Fruit fly (Drosophila melanogaster): ENCODE results near the gene Ir67a.

The Ir67a gene

dm6 chr3L:9549690-9550303 is 6.0 kb upstream of the Ir67a start:
- no peak for TF ChIP-seq insv (optimal IDR thresholded peaks at IDR 0.05)
- no peak for TF ChIP-seq Sin3A (optimal IDR thresholded peaks at IDR 0.05)
- TF ChIP-seq psq (optimal IDR thresholded peaks at IDR 0.05), result no peak
- no peak for TF ChIP-seq ttk (optimal IDR thresholded peaks at IDR 0.05)
- TF ChIP-seq Myc (optimal IDR thresholded peaks at IDR 0.05), result no peak
- TF ChIP-seq h (optimal IDR thresholded peaks at IDR 0.05), result no peak

- TF ChIP-seq Sin3A (optimal IDR thresholded peaks at IDR 0.05), result no peak
- TF ChIP-seq ttk (optimal IDR thresholded peaks at IDR 0.05), result no peak
- TF ChIP-seq Myc (optimal IDR thresholded peaks at IDR 0.05), result no peak
- no peak for TF ChIP-seq psq (optimal IDR thresholded peaks at IDR 0.05)
- TF ChIP-seq h (optimal IDR thresholded peaks at IDR 0.05), result no peak
- no peak for TF ChIP-seq insv (optimal IDR thresholded peaks at IDR 0.05)
These were observed 5.0 kb upstream of the Ir67a start for dm6 chr3L:9548800-9549199.

- TF ChIP-seq psq (optimal IDR thresholded peaks at IDR 0.05), result no peak
- no peak for TF ChIP-seq ttk (optimal IDR thresholded peaks at IDR 0.05)
- TF ChIP-seq Myc (optimal IDR thresholded peaks at IDR 0.05), result no peak
- TF ChIP-seq insv (optimal IDR thresholded peaks at IDR 0.05), result no peak
- no peak for TF ChIP-seq h (optimal IDR thresholded peaks at IDR 0.05)
- no peak for TF ChIP-seq Sin3A (optimal IDR thresholded peaks at IDR 0.05)
These were observed 4.1 kb upstream of the Ir67a start for dm6 chr3L:9547910-9548309.

- no peak for TF ChIP-seq ttk (optimal IDR thresholded peaks at IDR 0.05)
- TF ChIP-seq Myc (optimal IDR thresholded peaks at IDR 0.05), result no peak
- no peak for TF ChIP-seq Sin3A (optimal IDR thresholded peaks at IDR 0.05)
- TF ChIP-seq insv (optimal IDR thresholded peaks at IDR 0.05), result no peak
- TF ChIP-seq psq (optimal IDR thresholded peaks at IDR 0.05), result no peak
- TF ChIP-seq h (optimal IDR thresholded peaks at IDR 0.05), result no peak
These were observed 3.1 kb upstream of the Ir67a start, which contains the start of gene CG42673 for dm6 chr3L:9546875-9547324. Gene CG42673, plus strand, starts transcription at chr3L:9547220.

- TF ChIP-seq insv (optimal IDR thresholded peaks at IDR 0.05), result no peak
- no peak for TF ChIP-seq h (optimal IDR thresholded peaks at IDR 0.05)
- no peak for TF ChIP-seq ttk (optimal IDR thresholded peaks at IDR 0.05)
These were observed 15.0 kb downstream of the Ir67a start, which contains the start of gene Or67a for dm6 chr3L:9528835-9529234. Gene Or67a, plus strand, starts transcription at chr3L:9529067.

dm6 chr3L:9525444-9525843 is 18.4 kb downstream of the Ir67a start, which contains the start of gene CG33700:
Gene CG33700, minus strand, starts transcription at chr3L:9525544.
- no peak for TF ChIP-seq h (optimal IDR thresholded peaks at IDR 0.05)
- no peak for TF ChIP-seq psq (optimal IDR thresholded peaks at IDR 0.05)
- TF ChIP-seq insv (optimal IDR thresholded peaks at IDR 0.05), result no peak
- TF ChIP-seq ttk (optimal IDR thresholded peaks at IDR 0.05), result no peak

dm6 chr3L:9513309-9513708 is 30.5 kb downstream of the Ir67a start, which contains the start of gene CG33702:
Gene CG33702, minus strand, starts transcription at chr3L:9513409.
- TF ChIP-seq Myc (optimal IDR thresholded peaks at IDR 0.05), result no peak
- no peak for TF ChIP-seq psq (optimal IDR thresholded peaks at IDR 0.05)
- TF ChIP-seq ttk (optimal IDR thresholded peaks at IDR 0.05), result no peak
- no peak for TF ChIP-seq Sin3A (optimal IDR thresholded peaks at IDR 0.05)
- no peak for TF ChIP-seq insv (optimal IDR thresholded peaks at IDR 0.05)
- no peak for TF ChIP-seq h (optimal IDR thresholded peaks at IDR 0.05)

dm6 chr3L:9512560-9512959 is 31.2 kb downstream of the Ir67a start, which contains the start of gene CG33703:
Gene CG33703, minus strand, starts transcription at chr3L:9512660.
- TF ChIP-seq insv (optimal IDR thresholded peaks at IDR 0.05) (no peak), Sin3A (optimal IDR thresholded peaks at IDR 0.05) (no peak), ttk (optimal IDR thresholded peaks at IDR 0.05) (no peak), Myc (optimal IDR thresholded peaks at IDR 0.05) (no peak), psq (optimal IDR thresholded peaks at IDR 0.05) (no peak), h (optimal IDR thresholded peaks at IDR 0.05) (no peak)

- TF ChIP-seq ttk (optimal IDR thresholded peaks at IDR 0.05), result no peak
- no peak for TF ChIP-seq Sin3A (optimal IDR thresholded peaks at IDR 0.05)
- no peak for TF ChIP-seq h (optimal IDR thresholded peaks at IDR 0.05)
These were observed 32.2 kb downstream of the Ir67a start, which contains the start of gene RpS9 for dm6 chr3L:9511287-9512256. Gene RpS9, minus strand, starts transcription at chr3L:9511531.

- TF ChIP-seq Myc (optimal IDR thresholded peaks at IDR 0.05), result no peak
- no peak for TF ChIP-seq psq (optimal IDR thresholded peaks at IDR 0.05)
- TF ChIP-seq insv (optimal IDR thresholded peaks at IDR 0.05), result no peak
- no peak for TF ChIP-seq ttk (optimal IDR thresholded peaks at IDR 0.05)
- TF ChIP-seq Sin3A (optimal IDR thresholded peaks at IDR 0.05), result no peak
- no peak for TF ChIP-seq h (optimal IDR thresholded peaks at IDR 0.05)
These were observed 34.6 kb downstream of the Ir67a start, which contains the start of gene CG3408 for dm6 chr3L:9509037-9509830. Gene CG3408, minus strand, starts transcription at chr3L:9509583.

- no peak for TF ChIP-seq Sin3A (optimal IDR thresholded peaks at IDR 0.05)
- no peak for TF ChIP-seq h (optimal IDR thresholded peaks at IDR 0.05)
- no peak for TF ChIP-seq psq (optimal IDR thresholded peaks at IDR 0.05)
- TF ChIP-seq Myc (optimal IDR thresholded peaks at IDR 0.05), result no peak
- no peak for TF ChIP-seq ttk (optimal IDR thresholded peaks at IDR 0.05)
- no peak for TF ChIP-seq insv (optimal IDR thresholded peaks at IDR 0.05)
These were observed 35.2 kb downstream of the Ir67a start for dm6 chr3L:9508653-9509036.

All from Kc167 (cell line).